Worm (Caenorhabditis elegans): Measurements from ENCODE around the gene F18E9.4.

DNA sequence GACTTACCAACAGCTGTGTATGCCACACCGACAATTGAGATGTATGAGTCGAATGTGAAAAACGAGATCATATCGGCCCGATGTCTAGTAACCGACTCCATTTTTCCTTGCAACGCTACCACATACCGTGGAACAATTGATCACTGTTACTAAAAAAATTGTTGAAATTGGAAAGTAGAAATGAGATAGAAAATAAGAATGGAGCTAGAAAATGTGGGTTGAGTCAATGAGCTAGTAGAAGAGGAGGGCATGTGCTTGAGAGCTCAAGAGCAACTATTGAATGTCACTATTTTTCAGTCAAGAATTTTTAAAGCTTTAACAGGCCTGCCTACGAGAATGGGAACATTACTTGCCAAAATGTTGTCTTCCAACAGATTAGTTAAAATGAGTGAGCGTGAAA lies 44.8 kb downstream of the F18E9.4 start, which contains the start of gene K01A12.3:
- TF ChIP-seq hnd-1 (tag; optimal IDR thresholded peaks at IDR 0.05), result no peak
- no peak for TF ChIP-seq tbx-11 (GFP tag; IDR thresholded peaks at IDR 0.05)
- no peak for TF ChIP-seq sea-1 (GFP tag; conservative IDR thresholded peaks at IDR 0.05)
- no peak for TF ChIP-seq ama-1 (optimal IDR thresholded peaks at IDR 0.05)
- TF ChIP-seq aly-1 (tag; optimal IDR thresholded peaks at IDR 0.05), result no peak
